Fruit fly (Drosophila melanogaster) whole organism, embryonic: ENCODE data around the gene Ent3.

Source experiments
- Awh ChIP-seq: fragments of 200-800 bp; sonication (Bioruptor generic); IDR thresholded peaks from 2 replicates; pipeline ENCODE4, ENCODE4 v1.3.6; 2022; ENCODE audit warnings: missing biosample characterization, missing genetic modification characterization
- CG10565 ChIP-seq: fragments of 200-800 bp; sonication (Bioruptor generic); optimal IDR thresholded peaks from 3 replicates; lab custom pipeline; 2016; ENCODE audit warnings: missing biosample characterization, mild to moderate bottlenecking, missing genetic modification characterization
- CG13624 ChIP-seq: fragments of 200-800 bp; sonication (Bioruptor generic); optimal IDR thresholded peaks from 2 replicates; lab custom pipeline; 2016; ENCODE audit warnings: missing biosample characterization, missing genetic modification characterization
- CG14710 ChIP-seq: fragments of 200-800 bp; sonication (Bioruptor generic); optimal IDR thresholded peaks from 3 replicates; lab custom pipeline; 2019; ENCODE audit warnings: missing biosample characterization, mild to moderate bottlenecking, missing genetic modification characterization, moderate library complexity
- CG17328 ChIP-seq: fragments of 200-800 bp; sonication (Bioruptor generic); IDR thresholded peaks from 2 replicates; pipeline ENCODE4 v1.3.6; 2022; ENCODE audit warnings: missing biosample characterization, missing genetic modification characterization
- CG17829 ChIP-seq: fragments of 200-800 bp; optimal IDR thresholded peaks from 2 replicates; lab custom pipeline; 2019; ENCODE audit warnings: missing biosample characterization, mild to moderate bottlenecking, missing genetic modification characterization, moderate library complexity
- CG2129 ChIP-seq: fragments of 200-800 bp; sonication (Bioruptor generic); IDR thresholded peaks from 2 replicates; pipeline ENCODE4 v1.3.6; 2022; ENCODE audit warnings: missing biosample characterization, missing genetic modification characterization; ENCODE audit not compliant: partially characterized antibody
- CG2202 ChIP-seq: fragments of 200-800 bp; sonication (Bioruptor generic); optimal IDR thresholded peaks from 2 replicates; lab custom pipeline; 2018; ENCODE audit warnings: missing biosample characterization, mild to moderate bottlenecking, missing genetic modification characterization
- CG2678 ChIP-seq: fragments of 200-800 bp; sonication (Bioruptor generic); optimal IDR thresholded peaks from 3 replicates; lab custom pipeline; 2019; ENCODE audit warnings: missing biosample characterization, mild to moderate bottlenecking, missing genetic modification characterization, moderate library complexity
- CG3281 ChIP-seq: fragments of 200-800 bp; sonication (Bioruptor generic); optimal IDR thresholded peaks from 3 replicates; lab custom pipeline; 2017; ENCODE audit warnings: missing biosample characterization, mild to moderate bottlenecking, missing genetic modification characterization
- CG34422 ChIP-seq: fragments of 200-800 bp; sonication (Bioruptor generic); IDR thresholded peaks from 3 replicates; pipeline ENCODE4 v1.3.6; 2022; ENCODE audit warnings: missing biosample characterization, missing genetic modification characterization
- CG6689 ChIP-seq: fragments of 200-800 bp; sonication (Bioruptor generic); IDR thresholded peaks from 2 replicates; pipeline ENCODE4 v1.3.6; 2022; ENCODE audit warnings: missing biosample characterization, missing genetic modification characterization
- CG6854 ChIP-seq: fragments of 200-800 bp; sonication (Bioruptor generic); optimal IDR thresholded peaks from 3 replicates; lab custom pipeline; 2017; ENCODE audit warnings: missing biosample characterization, mild to moderate bottlenecking, missing genetic modification characterization
- CG8089 ChIP-seq: fragments of 200-800 bp; sonication (Bioruptor generic); optimal IDR thresholded peaks from 3 replicates; lab custom pipeline; 2016; ENCODE audit warnings: missing biosample characterization, missing genetic modification characterization
- Dfd ChIP-seq, 2 experiments: fragments of >200 bp; optimal IDR thresholded peaks; 2 replicates each; lab custom pipeline; 2017; ENCODE audit warnings: missing biosample characterization in 2 of 2, missing genetic modification characterization in 2 of 2
- Dll ChIP-seq: fragments of 200-800 bp; sonication (Bioruptor generic); IDR thresholded peaks from 4 replicates; pipeline ENCODE4 v1.3.6; 2022; ENCODE audit warnings: missing biosample characterization, missing genetic modification characterization; ENCODE audit not compliant: partially characterized antibody
- Doc3 ChIP-seq: fragments of 200-800 bp; sonication (Bioruptor generic); IDR thresholded peaks from 3 replicates; pipeline ENCODE4 v1.3.6; 2022; ENCODE audit warnings: missing biosample characterization, missing genetic modification characterization; ENCODE audit not compliant: partially characterized antibody
- Dref ChIP-seq: fragments of 200-800 bp; sonication (Bioruptor generic); IDR thresholded peaks from 2 replicates; pipeline ENCODE4 v1.3.6; 2022; ENCODE audit warnings: missing biosample characterization, missing genetic modification characterization
- ERR ChIP-seq: fragments of 200-800 bp; sonication (Bioruptor generic); optimal IDR thresholded peaks from 2 replicates; lab custom pipeline; 2016; ENCODE audit warnings: missing biosample characterization, missing genetic modification characterization
- Fer1 ChIP-seq: fragments of 200-800 bp; sonication (Bioruptor generic); optimal IDR thresholded peaks from 2 replicates; lab custom pipeline; 2017; ENCODE audit warnings: missing biosample characterization, mild to moderate bottlenecking, missing genetic modification characterization
- HLH4C ChIP-seq: fragments of 200-800 bp; sonication (Bioruptor generic); IDR thresholded peaks from 3 replicates; pipeline ENCODE4 v1.3.6; 2022; ENCODE audit warnings: missing biosample characterization, missing genetic modification characterization; ENCODE audit not compliant: partially characterized antibody
- Jarid2 ChIP-seq: fragments of 200-800 bp; sonication (Bioruptor generic); optimal IDR thresholded peaks from 3 replicates; lab custom pipeline; 2017; ENCODE audit warnings: mild to moderate bottlenecking, missing biosample characterization, missing genetic modification reagents, missing genetic modification characterization
- Lim3 ChIP-seq: fragments of 200-800 bp; sonication (Bioruptor generic); IDR thresholded peaks from 2 replicates; pipeline ENCODE4 v1.3.6; 2022; ENCODE audit warnings: missing biosample characterization, missing genetic modification characterization
- Myb ChIP-seq: fragments of 200-800 bp; sonication (Bioruptor generic); optimal IDR thresholded peaks from 2 replicates; lab custom pipeline; 2016; ENCODE audit warnings: missing biosample characterization, missing genetic modification characterization
- PHDP ChIP-seq: fragments of 200-800 bp; sonication (Bioruptor generic); optimal IDR thresholded peaks from 3 replicates; lab custom pipeline; 2018; ENCODE audit warnings: missing biosample characterization, mild to moderate bottlenecking, missing genetic modification characterization, moderate library complexity
- Poxn ChIP-seq: fragments of 200-800 bp; sonication (Bioruptor generic); IDR thresholded peaks from 2 replicates; pipeline ENCODE4 v1.3.6; 2022; ENCODE audit warnings: missing biosample characterization, missing genetic modification characterization
- Sry-β ChIP-seq: fragments of 200-800 bp; sonication (Bioruptor generic); optimal IDR thresholded peaks from 2 replicates; lab custom pipeline; 2018; ENCODE audit warnings: missing biosample characterization, mild to moderate bottlenecking, missing genetic modification characterization, moderate library complexity
- Ssrp ChIP-seq: fragments of 200-800 bp; sonication (Bioruptor generic); optimal IDR thresholded peaks from 2 replicates; lab custom pipeline; 2018; ENCODE audit warnings: missing biosample characterization, mild to moderate bottlenecking, missing genetic modification characterization, moderate library complexity
- Stat92E ChIP-seq, 3 experiments: fragments of >200 bp in 2 of 3; fragments of 200-800 bp in 1 of 3; sonication (Bioruptor generic) in 1 of 3; optimal IDR thresholded peaks; 2 replicates each; lab custom pipeline; 2017 to 2019; ENCODE audit warnings: missing biosample characterization in 3 of 3, missing genetic modification characterization in 3 of 3, mild to moderate bottlenecking in 1 of 3, moderate library complexity in 1 of 3
- Taf1 ChIP-seq: fragments of 200-800 bp; sonication (Bioruptor generic); IDR thresholded peaks from 2 replicates; pipeline ENCODE4 v1.3.6; 2022; ENCODE audit warnings: missing biosample characterization, missing genetic modification characterization
- chn ChIP-seq: fragments of 200-800 bp; sonication (Bioruptor generic); optimal IDR thresholded peaks from 2 replicates; lab custom pipeline; 2016; ENCODE audit warnings: missing biosample characterization, missing genetic modification characterization
- cwo ChIP-seq: fragments of 200-800 bp; sonication (Bioruptor generic); optimal IDR thresholded peaks from 3 replicates; lab custom pipeline; 2017; ENCODE audit warnings: missing biosample characterization, missing genetic modification characterization, mild to moderate bottlenecking, moderate library complexity, missing genetic modification reagents
- dati ChIP-seq: fragments of 200-800 bp; sonication (Bioruptor generic); IDR thresholded peaks from 2 replicates; pipeline ENCODE4 v1.3.6; 2022; ENCODE audit warnings: missing biosample characterization, missing genetic modification characterization
- ftz-f1 ChIP-seq: fragments of 200-800 bp; sonication (Bioruptor generic); optimal IDR thresholded peaks from 2 replicates; lab custom pipeline; 2016; ENCODE audit warnings: missing biosample characterization, missing genetic modification characterization
- gro ChIP-seq: fragments of 200-800 bp; sonication (Bioruptor generic); optimal IDR thresholded peaks from 2 replicates; lab custom pipeline; 2016; ENCODE audit warnings: missing biosample characterization, missing genetic modification characterization
- ham ChIP-seq: fragments of 200-800 bp; sonication (Bioruptor generic); IDR thresholded peaks from 2 replicates; pipeline ENCODE4 v1.3.6; 2022; ENCODE audit warnings: missing biosample characterization, missing genetic modification characterization
- hth ChIP-seq: fragments of >200 bp; optimal IDR thresholded peaks from 2 replicates; lab custom pipeline; 2017; ENCODE audit warnings: inconsistent platforms
- inv ChIP-seq: fragments of 200-800 bp; sonication (Bioruptor generic); IDR thresholded peaks from 2 replicates; pipeline ENCODE4 v1.3.6; 2022; ENCODE audit warnings: missing biosample characterization, missing genetic modification characterization; ENCODE audit not compliant: partially characterized antibody
- kah ChIP-seq: fragments of 200-800 bp; sonication (Bioruptor generic); optimal IDR thresholded peaks from 2 replicates; lab custom pipeline; 2018; ENCODE audit warnings: missing biosample characterization, mild to moderate bottlenecking, missing genetic modification characterization
- kay ChIP-seq: fragments of 200-800 bp; sonication (Bioruptor generic); optimal IDR thresholded peaks from 2 replicates; lab custom pipeline; 2016; ENCODE audit warnings: missing biosample characterization, missing genetic modification characterization
- knrl ChIP-seq: fragments of 200-800 bp; sonication (Bioruptor generic); IDR thresholded peaks from 3 replicates; pipeline ENCODE4 v1.3.6; 2022; ENCODE audit warnings: missing biosample characterization, missing genetic modification characterization; ENCODE audit not compliant: partially characterized antibody
- nau ChIP-seq: fragments of 200-800 bp; sonication (Bioruptor generic); optimal IDR thresholded peaks from 3 replicates; lab custom pipeline; 2017; ENCODE audit warnings: missing biosample characterization, mild to moderate bottlenecking, missing genetic modification characterization, missing genetic modification reagents
- pan ChIP-seq, 4 experiments: fragments of >200 bp in 3 of 4; fragments of 200-800 bp in 1 of 4; sonication (Bioruptor generic) in 1 of 4; optimal IDR thresholded peaks in 3 of 4; IDR thresholded peaks in 1 of 4; 2 replicates each; pipeline versions ENCODE4 v1.3.6 to Lab custom; 2017 to 2022; ENCODE audit warnings: missing biosample characterization in 2 of 4, missing genetic modification characterization in 2 of 4, mixed read lengths in 1 of 4
- salm ChIP-seq: fragments of 200-800 bp; sonication (Bioruptor generic); optimal IDR thresholded peaks from 2 replicates; lab custom pipeline; 2018; ENCODE audit warnings: missing biosample characterization, mild to moderate bottlenecking, missing genetic modification characterization
- scrt ChIP-seq: fragments of 200-800 bp; sonication (Bioruptor generic); optimal IDR thresholded peaks from 2 replicates; lab custom pipeline; 2018; ENCODE audit warnings: missing biosample characterization, mild to moderate bottlenecking, missing genetic modification characterization, moderate library complexity
- slou ChIP-seq: fragments of 200-800 bp; sonication (Bioruptor generic); optimal IDR thresholded peaks from 3 replicates; lab custom pipeline; 2016; ENCODE audit warnings: missing biosample characterization, missing genetic modification characterization
- stwl ChIP-seq: fragments of 200-800 bp; sonication (Bioruptor generic); optimal IDR thresholded peaks from 3 replicates; lab custom pipeline; 2018; ENCODE audit warnings: missing biosample characterization, mild to moderate bottlenecking, missing genetic modification characterization, moderate library complexity
- tna ChIP-seq: fragments of 200-800 bp; sonication (Bioruptor generic); IDR thresholded peaks from 2 replicates; pipeline ENCODE4 v1.3.6; 2022; ENCODE audit warnings: missing biosample characterization, missing genetic modification characterization; ENCODE audit not compliant: partially characterized antibody
- wek ChIP-seq: fragments of 200-800 bp; sonication (Bioruptor generic); optimal IDR thresholded peaks from 3 replicates; lab custom pipeline; 2018; ENCODE audit warnings: missing biosample characterization, mild to moderate bottlenecking, missing genetic modification characterization, moderate library complexity

The Ent3 gene

DNA sequence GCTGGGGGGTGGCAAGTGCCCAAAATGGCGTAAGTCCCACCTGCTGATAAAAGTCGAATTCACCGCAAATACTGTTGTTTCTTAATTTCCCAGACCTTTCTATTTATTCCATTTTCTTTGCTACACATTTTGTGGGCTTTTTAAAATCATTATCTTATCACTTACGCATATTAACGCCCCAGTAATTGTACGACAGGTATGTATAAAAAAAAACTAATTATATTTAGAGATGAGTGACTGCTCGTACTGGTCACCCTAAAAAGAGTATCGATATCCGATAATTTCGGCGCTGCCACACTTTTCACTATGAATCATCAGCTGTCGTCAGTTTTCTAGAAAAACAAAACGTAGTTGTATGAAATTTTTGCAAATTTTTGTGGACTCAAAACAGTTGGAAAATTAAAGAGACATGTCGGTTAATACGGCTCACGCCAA is 3.6 kb upstream of the Ent3 start, which contains the start of the genes CG10948 and Wbp2:
CG10948 (minus strand) TSS at position 251 of the 435 bp plus-strand sequence.
Wbp2 (plus strand) TSS at position 299 of the 435 bp plus-strand sequence.
- TF ChIP-seq dati (GFP tag; lab: Robert Waterston, UW) (no peak), CG8089 (GFP tag; lab: Kevin White, UChicago) (no peak), chn (GFP tag; lab: Kevin White, UChicago) (peak; percentile 59), wek (GFP tag; lab: Kevin White, UChicago) (no peak), CG2678 (tag; lab: Kevin White, UChicago) (no peak), PHDP (tag; lab: Kevin White, UChicago) (no peak), Stat92E (GFP tag; optimal IDR thresholded peaks at IDR 0.05; lab: Kevin White, UChicago) (peak in 1 of 3 experiments; percentile 21), Dll (GFP tag; lab: Robert Waterston, UW) (peak; percentile 65; the same call in 1 of the 4 replicates), Dfd (GFP tag; optimal IDR thresholded peaks at IDR 0.05; lab: Kevin White, UChicago) (no peak), gro (GFP tag; lab: Kevin White, UChicago) (peak; percentile 39), Awh (GFP tag; lab: Robert Waterston, UW) (no peak), CG2129 (no peak), hth (lab: Kevin White, UChicago) (no peak), ham (GFP tag; lab: Robert Waterston, UW) (no peak), CG6689 (GFP tag; lab: Robert Waterston, UW) (no peak), Doc3 (GFP tag; lab: Robert Waterston, UW) (peak; percentile 44; the same call in 2 of the 3 replicates), Myb (no peak), Dref (peak; percentile 87), Jarid2 (GFP tag; lab: Kevin White, UChicago) (no peak), ERR (GFP tag; lab: Kevin White, UChicago) (no peak), Fer1 (GFP tag; lab: Kevin White, UChicago) (peak; percentile 7), inv (GFP tag; lab: Robert Waterston, UW) (peak; percentile 50; the same call in 1 of the 2 replicates), CG17328 (GFP tag; lab: Robert Waterston, UW) (no peak), CG14710 (tag; lab: Kevin White, UChicago) (peak; percentile 62), kah (GFP tag; lab: Kevin White, UChicago) (peak; percentile 88), knrl (GFP tag; lab: Robert Waterston, UW) (0 out of 3 replicates have a peak, but pooled peaks have one; percentile 54), Lim3 (no peak), stwl (tag; lab: Kevin White, UChicago) (peak; percentile 97), Taf1 (GFP tag; lab: Robert Waterston, UW) (no peak), kay (GFP tag; lab: Kevin White, UChicago) (peak; percentile 100), CG34422 (GFP tag; lab: Robert Waterston, UW) (peak; percentile 49; the same call in 1 of the 3 replicates), CG3281 (GFP tag; lab: Kevin White, UChicago) (peak; percentile 72), pan (optimal IDR thresholded peaks at IDR 0.05; lab: Kevin White, UChicago) (no peak), pan (GFP tag; optimal IDR thresholded peaks at IDR 0.05 in 1 of 2, IDR thresholded peaks at IDR 0.05 in 1 of 2) (no peak), Poxn (GFP tag; lab: Robert Waterston, UW) (no peak), Ssrp (tag; lab: Kevin White, UChicago) (no peak), Sry-β (GFP tag; lab: Kevin White, UChicago) (peak; percentile 34), tna (GFP tag; lab: Robert Waterston, UW) (peak; percentile 30; the same call in 1 of the 2 replicates), CG17829 (tag; lab: Kevin White, UChicago) (peak; percentile 41), CG13624 (GFP tag; lab: Kevin White, UChicago) (peak; percentile 17), scrt (GFP tag; lab: Kevin White, UChicago) (peak; percentile 19), HLH4C (GFP tag; lab: Robert Waterston, UW) (peak; percentile 50; the same call in 1 of the 3 replicates), ftz-f1 (GFP tag; lab: Kevin White, UChicago) (no peak), slou (GFP tag; lab: Kevin White, UChicago) (no peak), CG2202 (tag; lab: Kevin White, UChicago) (no peak), CG6854 (GFP tag; lab: Kevin White, UChicago) (peak; percentile 47), salm (no peak), cwo (no peak), nau (peak; percentile 37), CG10565 (GFP tag; lab: Kevin White, UChicago) (no peak)
